Worm (Caenorhabditis elegans) whole organism, L1 larva: ENCODE data around the gene smoc-1.

Experiments used
- lin-39 ChIP-seq: fragments of 150-350 bp; optimal IDR thresholded peaks from 2 replicates; lab custom pipeline; 2014; ENCODE audit warnings: missing biosample characterization, missing genetic modification reagents, missing genetic modification characterization
- mdl-1 ChIP-seq, 2 experiments: fragments of 150-350 bp; optimal IDR thresholded peaks; 2 replicates each; lab custom pipeline; 2014 to 2017; ENCODE audit warnings: missing biosample characterization in 2 of 2, missing genetic modification characterization in 2 of 2, inconsistent platforms in 1 of 2
- nhr-47 ChIP-seq: sonication (generic microtip); optimal IDR thresholded peaks from 2 replicates; lab custom pipeline; 2016; ENCODE audit warnings: mild to moderate bottlenecking, missing genetic modification characterization, moderate library complexity, missing compliant biosample characterization
- snpc-4 ChIP-seq: fragments of 150-350 bp; optimal IDR thresholded peaks from 2 replicates; lab custom pipeline; 2014; ENCODE audit warnings: missing biosample characterization, missing genetic modification characterization

ce11 chrV:11789474-11789873 is 32.0 kb downstream of the smoc-1 start, which contains the start of gene D2023.1:
- no peak for TF ChIP-seq nhr-47 (tag; lab: Kevin White, UChicago)
- TF ChIP-seq snpc-4 (tag; lab: Kevin White, UChicago): no peak
- TF ChIP-seq mdl-1 (tag; optimal IDR thresholded peaks at IDR 0.05; lab: Kevin White, UChicago): no peak
- TF ChIP-seq lin-39 (tag; lab: Kevin White, UChicago): no peak
